Worm (Caenorhabditis elegans) whole organism, L2 larva: ENCODE measurements around the gene nhr-109.

Experiments
- ZK546.5 ChIP-seq: sonication (generic microtip); optimal IDR thresholded peaks from 2 replicates; lab custom pipeline; 2017; ENCODE audit warnings: missing biosample characterization, missing genetic modification characterization
- ama-1 ChIP-seq: fragments of 150-350 bp; optimal IDR thresholded peaks from 2 replicates; lab custom pipeline; 2018; ENCODE audit warnings: inconsistent platforms
- blmp-1 ChIP-seq: sonication (generic microtip); optimal IDR thresholded peaks from 2 replicates; lab custom pipeline; 2017; ENCODE audit warnings: missing genetic modification characterization, mild to moderate bottlenecking, missing compliant biosample characterization, antibody characterized with exemption, moderate library complexity; ENCODE audit not compliant: insufficient read depth
- fos-1 ChIP-seq: fragments of 150-350 bp; optimal IDR thresholded peaks from 2 replicates; lab custom pipeline; 2014; ENCODE audit warnings: missing biosample characterization, missing genetic modification characterization
- lsy-2 ChIP-seq, 2 experiments: fragments of 150-350 bp in 1 of 2; sonication (generic microtip) in 1 of 2; optimal IDR thresholded peaks; 2 replicates each; lab custom pipeline; 2014 to 2017; ENCODE audit warnings: missing biosample characterization in 2 of 2, missing genetic modification characterization in 2 of 2
- nhr-10 ChIP-seq: sonication (generic microtip); optimal IDR thresholded peaks from 2 replicates; lab custom pipeline; 2017; ENCODE audit warnings: missing biosample characterization, missing genetic modification characterization
- nhr-11 ChIP-seq: fragments of 150-350 bp; optimal IDR thresholded peaks from 2 replicates; lab custom pipeline; 2014; ENCODE audit warnings: missing biosample characterization, missing genetic modification characterization
- nhr-6 ChIP-seq: fragments of 150-350 bp; optimal IDR thresholded peaks from 2 replicates; lab custom pipeline; 2014; ENCODE audit warnings: missing biosample characterization, missing genetic modification characterization
- unc-39 ChIP-seq: fragments of 150-350 bp; optimal IDR thresholded peaks from 2 replicates; lab custom pipeline; 2014; ENCODE audit warnings: missing biosample characterization, missing genetic modification characterization
- unc-55 ChIP-seq: fragments of 150-350 bp; sonication (generic microtip); optimal IDR thresholded peaks from 3 replicates; lab custom pipeline; 2014; ENCODE audit warnings: missing biosample characterization, missing genetic modification reagents, missing genetic modification characterization

ce11 chrII:4460851-4461250, 27.7 kb downstream of the nhr-109 start, which contains the start of the genes T12C9.7 and vps-18:
- no peak for TF ChIP-seq blmp-1 (tag; lab: Kevin White, UChicago)
- no peak for TF ChIP-seq nhr-10
- TF ChIP-seq nhr-6 (tag; lab: Kevin White, UChicago) = no peak
- TF ChIP-seq fos-1 (tag; lab: Kevin White, UChicago) = no peak
- no peak for TF ChIP-seq ama-1 (lab: Kevin White, UChicago)
- no peak for TF ChIP-seq nhr-11 (tag; lab: Kevin White, UChicago)
- no peak for TF ChIP-seq ZK546.5 (tag; lab: Kevin White, UChicago)
- no peak for TF ChIP-seq unc-55 (GFP tag; lab: Kevin White, UChicago)
- TF ChIP-seq unc-39 (tag; lab: Kevin White, UChicago) = no peak
- no peak for TF ChIP-seq lsy-2 (tag; optimal IDR thresholded peaks at IDR 0.05; lab: Kevin White, UChicago)
